Fruit fly (Drosophila melanogaster) whole organism, embryonic: Measurements from ENCODE around the gene Mocs2B.
A peak's percentile ranks its signal among the peaks of the same experiment; 100 is the strongest.

Experiments used
- ATbp ChIP-seq: fragments of 200-800 bp; sonication (Bioruptor generic); optimal IDR thresholded peaks from 2 replicates; lab custom pipeline; 2017; ENCODE audit warnings: missing biosample characterization, mild to moderate bottlenecking, missing genetic modification characterization, missing genetic modification reagents
- Atf-2 ChIP-seq: fragments of 200-800 bp; sonication (Bioruptor generic); optimal IDR thresholded peaks from 2 replicates; lab custom pipeline; 2016; ENCODE audit warnings: missing biosample characterization, missing genetic modification characterization
- CG10209 ChIP-seq: fragments of 200-800 bp; sonication (Bioruptor generic); optimal IDR thresholded peaks from 3 replicates; lab custom pipeline; 2017; ENCODE audit warnings: missing biosample characterization, mild to moderate bottlenecking, missing genetic modification characterization, missing genetic modification reagents
- CG10321 ChIP-seq: fragments of 200-800 bp; sonication (Bioruptor generic); IDR thresholded peaks from 2 replicates; pipeline ENCODE4 v1.3.6; 2022; ENCODE audit warnings: missing biosample characterization, missing genetic modification characterization
- CG10431 ChIP-seq: fragments of 200-800 bp; sonication (Bioruptor generic); optimal IDR thresholded peaks from 3 replicates; lab custom pipeline; 2018; ENCODE audit warnings: missing biosample characterization, mild to moderate bottlenecking, missing genetic modification characterization
- CG11085 ChIP-seq: fragments of 200-800 bp; sonication (Bioruptor generic); IDR thresholded peaks from 2 replicates; pipeline ENCODE4 v1.3.6; 2022; ENCODE audit warnings: missing biosample characterization, missing genetic modification characterization
- CG11093 ChIP-seq: fragments of 200-800 bp; sonication (Bioruptor generic); IDR thresholded peaks from 3 replicates; pipeline ENCODE4 v1.3.6; 2022; ENCODE audit warnings: missing biosample characterization, missing genetic modification characterization
- CG12236 ChIP-seq: fragments of 200-800 bp; sonication (Bioruptor generic); optimal IDR thresholded peaks from 2 replicates; lab custom pipeline; 2016; ENCODE audit warnings: missing biosample characterization, missing genetic modification characterization
- CG15011 ChIP-seq: fragments of 200-800 bp; sonication (Bioruptor generic); optimal IDR thresholded peaks from 3 replicates; lab custom pipeline; 2018; ENCODE audit warnings: missing biosample characterization, mild to moderate bottlenecking, missing genetic modification characterization
- CG15269 ChIP-seq: fragments of 200-800 bp; sonication (Bioruptor generic); optimal IDR thresholded peaks from 2 replicates; lab custom pipeline; 2018; ENCODE audit warnings: missing biosample characterization, mild to moderate bottlenecking, missing genetic modification characterization, moderate library complexity
- CG16815 ChIP-seq: fragments of 200-800 bp; sonication (Bioruptor generic); optimal IDR thresholded peaks from 3 replicates; lab custom pipeline; 2017; ENCODE audit warnings: missing biosample characterization, mild to moderate bottlenecking, missing genetic modification characterization
- CG16863 ChIP-seq: fragments of 200-800 bp; sonication (Bioruptor generic); optimal IDR thresholded peaks from 3 replicates; lab custom pipeline; 2016; ENCODE audit warnings: missing biosample characterization, missing genetic modification characterization
- CG17328 ChIP-seq: fragments of 200-800 bp; sonication (Bioruptor generic); IDR thresholded peaks from 2 replicates; pipeline ENCODE4 v1.3.6; 2022; ENCODE audit warnings: missing biosample characterization, missing genetic modification characterization
- CG17361 ChIP-seq: fragments of 200-800 bp; sonication (Bioruptor generic); IDR thresholded peaks from 3 replicates; pipeline ENCODE4 v1.3.6; 2022; ENCODE audit warnings: missing biosample characterization, missing genetic modification characterization
- CG17612 ChIP-seq: fragments of 200-800 bp; sonication (Bioruptor generic); IDR thresholded peaks from 2 replicates; pipeline ENCODE4 v1.3.6; 2022; ENCODE audit warnings: missing biosample characterization, missing genetic modification characterization
- CG18262 ChIP-seq: fragments of 200-800 bp; optimal IDR thresholded peaks from 3 replicates; lab custom pipeline; 2019; ENCODE audit warnings: missing biosample characterization, mild to moderate bottlenecking, missing genetic modification characterization, moderate library complexity
- CG2116 ChIP-seq: fragments of 200-800 bp; sonication (Bioruptor generic); optimal IDR thresholded peaks from 3 replicates; lab custom pipeline; 2018; ENCODE audit warnings: missing biosample characterization, mild to moderate bottlenecking, missing genetic modification characterization
- CG32772 ChIP-seq: fragments of 200-800 bp; sonication (Bioruptor generic); IDR thresholded peaks from 2 replicates; pipeline ENCODE4 v1.3.6; 2022; ENCODE audit warnings: missing biosample characterization, missing genetic modification characterization
- CG33213 ChIP-seq: fragments of 200-800 bp; sonication (Bioruptor generic); optimal IDR thresholded peaks from 3 replicates; lab custom pipeline; 2016; ENCODE audit warnings: missing biosample characterization, missing genetic modification characterization
- CG34224 ChIP-seq: fragments of 200-800 bp; sonication (Bioruptor generic); IDR thresholded peaks from 3 replicates; pipeline ENCODE4 v1.3.6; 2022; ENCODE audit warnings: missing biosample characterization, missing genetic modification characterization; ENCODE audit not compliant: partially characterized antibody
- CG4617 ChIP-seq: fragments of 200-800 bp; sonication (Bioruptor generic); optimal IDR thresholded peaks from 3 replicates; lab custom pipeline; 2016; ENCODE audit warnings: missing biosample characterization, missing genetic modification characterization, borderline replicate concordance
- CG7556 ChIP-seq: fragments of 200-800 bp; sonication (Bioruptor generic); optimal IDR thresholded peaks from 2 replicates; lab custom pipeline; 2017; ENCODE audit warnings: missing biosample characterization, mild to moderate bottlenecking, missing genetic modification characterization
- CG7963 ChIP-seq: fragments of 200-800 bp; sonication (Bioruptor generic); IDR thresholded peaks from 3 replicates; pipeline ENCODE4 v1.3.6; 2022; ENCODE audit warnings: missing biosample characterization, missing genetic modification characterization; ENCODE audit not compliant: partially characterized antibody
- CG9727 ChIP-seq: fragments of 200-800 bp; sonication (Bioruptor generic); optimal IDR thresholded peaks from 3 replicates; lab custom pipeline; 2017; ENCODE audit warnings: missing biosample characterization, mild to moderate bottlenecking, missing genetic modification characterization
- Camta ChIP-seq: fragments of 200-800 bp; sonication (Bioruptor generic); optimal IDR thresholded peaks from 2 replicates; lab custom pipeline; 2016; ENCODE audit warnings: missing biosample characterization, missing genetic modification characterization
- Fer2 ChIP-seq: fragments of 200-800 bp; sonication (Bioruptor generic); optimal IDR thresholded peaks from 2 replicates; lab custom pipeline; 2018; ENCODE audit warnings: missing biosample characterization, mild to moderate bottlenecking, missing genetic modification characterization, moderate library complexity
- HHEX ChIP-seq: fragments of 200-800 bp; sonication (Bioruptor generic); optimal IDR thresholded peaks from 3 replicates; lab custom pipeline; 2017; ENCODE audit warnings: missing biosample characterization, mild to moderate bottlenecking, missing genetic modification characterization, missing genetic modification reagents
- HLH4C ChIP-seq: fragments of 200-800 bp; sonication (Bioruptor generic); IDR thresholded peaks from 3 replicates; pipeline ENCODE4 v1.3.6; 2022; ENCODE audit warnings: missing biosample characterization, missing genetic modification characterization; ENCODE audit not compliant: partially characterized antibody
- Lhr ChIP-seq: fragments of 200-800 bp; sonication (Bioruptor generic); optimal IDR thresholded peaks from 3 replicates; lab custom pipeline; 2017; ENCODE audit warnings: mild to moderate bottlenecking, missing biosample characterization, missing genetic modification reagents, missing genetic modification characterization
- MBD-R2 ChIP-seq: fragments of 200-800 bp; sonication (Bioruptor generic); IDR thresholded peaks from 2 replicates; pipeline ENCODE4 v1.3.6; 2022; ENCODE audit warnings: missing biosample characterization, missing genetic modification characterization
- Mes4 ChIP-seq: fragments of 200-800 bp; sonication (Bioruptor generic); optimal IDR thresholded peaks from 2 replicates; lab custom pipeline; 2016; ENCODE audit warnings: missing biosample characterization, missing genetic modification characterization
- Rx ChIP-seq: fragments of 200-800 bp; sonication (Bioruptor generic); IDR thresholded peaks from 2 replicates; pipeline ENCODE4 v1.3.6; 2022; ENCODE audit warnings: missing biosample characterization, missing genetic modification characterization
- Six4 ChIP-seq: fragments of 200-800 bp; sonication (Bioruptor generic); optimal IDR thresholded peaks from 2 replicates; lab custom pipeline; 2016; ENCODE audit warnings: missing biosample characterization, missing genetic modification characterization
- Xrp1 ChIP-seq: fragments of 200-800 bp; sonication (Bioruptor generic); IDR thresholded peaks from 2 replicates; pipeline ENCODE4 v1.3.6; 2022; ENCODE audit warnings: missing biosample characterization, missing genetic modification characterization
- YL-1 ChIP-seq: fragments of 200-800 bp; sonication (Bioruptor generic); optimal IDR thresholded peaks from 3 replicates; lab custom pipeline; 2017; ENCODE audit warnings: missing biosample characterization, mild to moderate bottlenecking, missing genetic modification characterization
- ash1 ChIP-seq: fragments of 200-800 bp; sonication (Bioruptor generic); optimal IDR thresholded peaks from 2 replicates; lab custom pipeline; 2018; ENCODE audit warnings: missing biosample characterization, mild to moderate bottlenecking, missing genetic modification characterization
- ato ChIP-seq: fragments of 200-800 bp; sonication (Bioruptor generic); IDR thresholded peaks from 2 replicates; pipeline ENCODE4 v1.3.6; 2022; ENCODE audit warnings: missing biosample characterization, missing genetic modification characterization; ENCODE audit not compliant: partially characterized antibody
- bigmax ChIP-seq: fragments of 200-800 bp; sonication (Bioruptor generic); optimal IDR thresholded peaks from 2 replicates; lab custom pipeline; 2018; ENCODE audit warnings: missing biosample characterization, mild to moderate bottlenecking, missing genetic modification characterization
- cas ChIP-seq: fragments of 200-800 bp; sonication (Bioruptor generic); IDR thresholded peaks from 2 replicates; pipeline ENCODE4 v1.3.6; 2022; ENCODE audit warnings: missing biosample characterization, missing genetic modification characterization
- danr ChIP-seq: fragments of 200-800 bp; sonication (Bioruptor generic); IDR thresholded peaks from 2 replicates; pipeline ENCODE4 v1.3.6; 2022; ENCODE audit warnings: missing biosample characterization, missing genetic modification characterization
- dati ChIP-seq: fragments of 200-800 bp; sonication (Bioruptor generic); IDR thresholded peaks from 2 replicates; pipeline ENCODE4 v1.3.6; 2022; ENCODE audit warnings: missing biosample characterization, missing genetic modification characterization
- dmrt99B ChIP-seq: fragments of 200-800 bp; sonication (Bioruptor generic); optimal IDR thresholded peaks from 2 replicates; lab custom pipeline; 2018; ENCODE audit warnings: missing biosample characterization, mild to moderate bottlenecking, missing genetic modification characterization, moderate library complexity
- dpn ChIP-seq, 2 experiments: fragments of 200-800 bp; sonication (Bioruptor generic); optimal IDR thresholded peaks; 3 replicates each; lab custom pipeline; 2016; ENCODE audit warnings: missing biosample characterization in 2 of 2, missing genetic modification characterization in 2 of 2
- fd3F ChIP-seq: fragments of 200-800 bp; sonication (Bioruptor generic); optimal IDR thresholded peaks from 2 replicates; lab custom pipeline; 2018; ENCODE audit warnings: missing biosample characterization, mild to moderate bottlenecking, missing genetic modification characterization, moderate library complexity
- gcm ChIP-seq: fragments of 200-800 bp; sonication (Bioruptor generic); optimal IDR thresholded peaks from 2 replicates; lab custom pipeline; 2019; ENCODE audit warnings: missing biosample characterization, mild to moderate bottlenecking, missing genetic modification characterization, moderate library complexity
- lmd ChIP-seq: fragments of 200-800 bp; sonication (Bioruptor generic); IDR thresholded peaks from 2 replicates; pipeline ENCODE4 v1.3.6; 2022; ENCODE audit warnings: missing biosample characterization, missing genetic modification characterization
- mld ChIP-seq: fragments of 200-800 bp; sonication (Bioruptor generic); IDR thresholded peaks from 3 replicates; pipeline ENCODE4 v1.3.6; 2022; ENCODE audit warnings: missing biosample characterization, missing genetic modification characterization; ENCODE audit not compliant: partially characterized antibody
- pum ChIP-seq: fragments of 200-800 bp; sonication (Bioruptor generic); optimal IDR thresholded peaks from 2 replicates; lab custom pipeline; 2016; ENCODE audit warnings: missing biosample characterization, missing genetic modification characterization
- tgo ChIP-seq: fragments of 200-800 bp; sonication (Bioruptor generic); IDR thresholded peaks from 3 replicates; pipeline ENCODE4 v1.3.6; 2022; ENCODE audit warnings: missing biosample characterization, missing genetic modification characterization
- trh ChIP-seq: fragments of 200-800 bp; sonication (Bioruptor generic); optimal IDR thresholded peaks from 2 replicates; lab custom pipeline; 2016; ENCODE audit warnings: missing biosample characterization, missing genetic modification characterization
- tup ChIP-seq: fragments of 200-800 bp; sonication (Bioruptor generic); optimal IDR thresholded peaks from 2 replicates; lab custom pipeline; 2016; ENCODE audit warnings: missing biosample characterization, mild to moderate bottlenecking, missing genetic modification characterization, moderate library complexity
- unpg ChIP-seq: fragments of 200-800 bp; sonication (Bioruptor generic); optimal IDR thresholded peaks from 3 replicates; lab custom pipeline; 2018; ENCODE audit warnings: missing biosample characterization, mild to moderate bottlenecking, missing genetic modification characterization, moderate library complexity
- wor ChIP-seq: fragments of 200-800 bp; sonication (Bioruptor generic); IDR thresholded peaks from 2 replicates; pipeline ENCODE4 v1.3.6; 2022; ENCODE audit warnings: missing biosample characterization, missing genetic modification characterization

Mocs2B gene

DNA sequence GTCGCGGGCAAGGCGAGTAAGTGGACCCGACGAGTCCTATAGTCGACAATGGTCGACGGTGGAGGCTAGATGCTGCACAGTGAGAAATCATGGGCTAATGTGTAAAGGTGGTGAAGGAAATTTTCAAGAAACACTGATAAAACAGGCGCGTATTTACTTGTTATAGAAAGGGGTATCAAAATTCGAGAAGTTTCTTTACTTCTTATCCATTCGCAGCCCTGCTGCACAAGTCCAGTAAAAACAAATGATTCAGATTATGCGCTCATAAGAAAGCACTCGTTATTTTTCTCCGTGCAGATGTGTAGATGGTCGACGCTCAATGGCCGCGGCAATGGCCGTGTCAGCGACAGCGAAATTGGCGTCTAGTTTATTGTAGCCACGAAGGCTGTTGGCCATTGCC, 49.4 kb upstream of the Mocs2B start (continued):
- TF ChIP-seq tup (GFP tag; lab: Kevin White, UChicago) (no peak), Mes4 (no peak), CG2116 (no peak), lmd (GFP tag; lab: Robert Waterston, UW) (peak; percentile 15; the same call in 1 of the 2 replicates), CG10209 (GFP tag; lab: Kevin White, UChicago) (peak; percentile 11), Camta (no peak), CG18262 (tag; lab: Kevin White, UChicago) (peak; percentile 13), HHEX (GFP tag; lab: Kevin White, UChicago) (no peak), gcm (GFP tag; lab: Kevin White, UChicago) (no peak), danr (no peak), CG10321 (no peak), trh (GFP tag; lab: Kevin White, UChicago) (no peak), Rx (GFP tag; lab: Robert Waterston, UW) (no peak), ash1 (no peak), dati (GFP tag; lab: Robert Waterston, UW) (no peak), CG9727 (GFP tag; lab: Kevin White, UChicago) (peak; percentile 2), CG4617 (GFP tag; lab: Kevin White, UChicago) (no peak), YL-1 (GFP tag; lab: Kevin White, UChicago) (no peak), cas (GFP tag; lab: Robert Waterston, UW) (no peak), CG12236 (GFP tag; lab: Kevin White, UChicago) (no peak), MBD-R2 (GFP tag; lab: Robert Waterston, UW) (no peak), CG7556 (GFP tag; lab: Kevin White, UChicago) (peak; percentile 6), CG15011 (GFP tag; lab: Kevin White, UChicago) (no peak), CG34224 (GFP tag; lab: Robert Waterston, UW) (no peak), fd3F (no peak), CG17361 (GFP tag; lab: Robert Waterston, UW) (no peak), dmrt99B (peak; percentile 23), CG17328 (GFP tag; lab: Robert Waterston, UW) (no peak), bigmax (GFP tag; lab: Kevin White, UChicago) (no peak), CG15269 (no peak), CG17612 (no peak), CG7963 (no peak), CG32772 (GFP tag; lab: Robert Waterston, UW) (no peak), Fer2 (no peak), CG10431 (GFP tag; lab: Kevin White, UChicago) (no peak), Xrp1 (GFP tag; lab: Robert Waterston, UW) (peak; percentile 26; the same call in 1 of the 2 replicates), CG16815 (GFP tag; lab: Kevin White, UChicago) (no peak), wor (GFP tag; lab: Robert Waterston, UW) (no peak)
- TF ChIP-seq, all 482 proteins: peak for 35

DNA sequence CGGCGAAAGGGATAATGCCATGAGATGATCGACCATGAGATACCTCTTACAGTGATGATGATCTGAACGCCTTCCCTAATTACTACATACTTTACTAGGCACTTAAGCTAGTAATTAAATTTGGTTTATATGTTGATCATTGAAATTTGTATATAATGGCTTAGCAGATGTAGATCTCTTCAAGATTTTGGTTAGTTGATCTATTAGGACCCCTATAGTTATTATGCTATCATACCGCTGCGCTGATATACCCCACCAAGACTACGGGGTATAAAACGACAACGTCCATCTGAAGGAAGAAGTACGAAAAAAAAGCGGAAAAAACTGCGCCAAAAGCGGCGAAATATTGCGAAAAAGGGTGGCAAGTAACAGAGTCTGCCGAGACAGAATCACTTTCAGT, 47.1 kb upstream of the Mocs2B start:
- no peak for TF ChIP-seq dpn (GFP tag; optimal IDR thresholded peaks at IDR 0.05; lab: Kevin White, UChicago)
- TF ChIP-seq Lhr (GFP tag; lab: Kevin White, UChicago): no peak
- no peak for TF ChIP-seq ATbp (GFP tag; lab: Kevin White, UChicago)
- peak; percentile 3 for TF ChIP-seq Atf-2 (GFP tag; lab: Kevin White, UChicago)
- no peak for TF ChIP-seq CG33213 (GFP tag; lab: Kevin White, UChicago)
- TF ChIP-seq tgo (GFP tag; lab: Robert Waterston, UW): no peak
- TF ChIP-seq mld (GFP tag; lab: Robert Waterston, UW): no peak
- TF ChIP-seq CG11093: no peak
- TF ChIP-seq HLH4C (GFP tag; lab: Robert Waterston, UW): no peak
- peak; percentile 5 for TF ChIP-seq unpg
- TF ChIP-seq Six4 (GFP tag; lab: Kevin White, UChicago): peak; percentile 53
- no peak for TF ChIP-seq pum (GFP tag; lab: Kevin White, UChicago)
- no peak for TF ChIP-seq CG16863 (GFP tag; lab: Kevin White, UChicago)
- no peak for TF ChIP-seq lmd (GFP tag; lab: Robert Waterston, UW)
- no peak for TF ChIP-seq ato (GFP tag; lab: Robert Waterston, UW)
- TF ChIP-seq MBD-R2 (GFP tag; lab: Robert Waterston, UW): no peak
- no peak for TF ChIP-seq CG11085 (GFP tag; lab: Robert Waterston, UW)
